Fruit fly (Drosophila melanogaster) whole organism, embryonic: ENCODE results near the gene CG6567.

Experiments
- Adf1 ChIP-seq: fragments of 200-800 bp; sonication (Bioruptor generic); IDR thresholded peaks from 2 replicates; pipeline ENCODE4 v1.3.6; 2022; ENCODE audit warnings: missing biosample characterization, missing genetic modification characterization
- Bgb ChIP-seq: fragments of 200-800 bp; sonication (Bioruptor generic); IDR thresholded peaks from 2 replicates; pipeline ENCODE4 v1.3.6; 2022; ENCODE audit warnings: missing biosample characterization, missing genetic modification characterization; ENCODE audit not compliant: partially characterized antibody
- BtbVII ChIP-seq: fragments of 200-800 bp; sonication (Bioruptor generic); optimal IDR thresholded peaks from 3 replicates; lab custom pipeline; 2017; ENCODE audit warnings: missing biosample characterization, mild to moderate bottlenecking, missing genetic modification characterization
- CG10267 ChIP-seq: fragments of 200-800 bp; sonication (Bioruptor generic); optimal IDR thresholded peaks from 2 replicates; lab custom pipeline; 2018; ENCODE audit warnings: missing biosample characterization, mild to moderate bottlenecking, missing genetic modification characterization, moderate library complexity
- CG10431 ChIP-seq: fragments of 200-800 bp; sonication (Bioruptor generic); optimal IDR thresholded peaks from 3 replicates; lab custom pipeline; 2018; ENCODE audit warnings: missing biosample characterization, mild to moderate bottlenecking, missing genetic modification characterization
- CG11504 ChIP-seq: fragments of 200-800 bp; sonication (Bioruptor generic); optimal IDR thresholded peaks from 3 replicates; lab custom pipeline; 2019; ENCODE audit warnings: missing biosample characterization, mild to moderate bottlenecking, missing genetic modification characterization, moderate library complexity
- CG17328 ChIP-seq: fragments of 200-800 bp; sonication (Bioruptor generic); IDR thresholded peaks from 2 replicates; pipeline ENCODE4 v1.3.6; 2022; ENCODE audit warnings: missing biosample characterization, missing genetic modification characterization
- CG18262 ChIP-seq: fragments of 200-800 bp; optimal IDR thresholded peaks from 3 replicates; lab custom pipeline; 2019; ENCODE audit warnings: missing biosample characterization, mild to moderate bottlenecking, missing genetic modification characterization, moderate library complexity
- CG18764 ChIP-seq: fragments of 200-800 bp; sonication (Bioruptor generic); optimal IDR thresholded peaks from 3 replicates; lab custom pipeline; 2016; ENCODE audit warnings: missing biosample characterization, missing genetic modification characterization
- CG2712 ChIP-seq: fragments of 200-800 bp; optimal IDR thresholded peaks from 3 replicates; lab custom pipeline; 2019; ENCODE audit warnings: missing biosample characterization, mild to moderate bottlenecking, missing genetic modification characterization, moderate library complexity
- CG30403 ChIP-seq: fragments of 200-800 bp; sonication (Bioruptor generic); optimal IDR thresholded peaks from 3 replicates; lab custom pipeline; 2016; ENCODE audit warnings: missing biosample characterization, missing genetic modification characterization
- CG4730 ChIP-seq: fragments of 200-800 bp; sonication (Bioruptor generic); IDR thresholded peaks from 2 replicates; pipeline ENCODE4 v1.3.6; 2022; ENCODE audit warnings: missing biosample characterization, missing genetic modification characterization
- CG6683 ChIP-seq: fragments of 200-800 bp; sonication (Bioruptor generic); optimal IDR thresholded peaks from 2 replicates; lab custom pipeline; 2017; ENCODE audit warnings: missing biosample characterization, mild to moderate bottlenecking, missing genetic modification characterization, missing genetic modification reagents
- CG7556 ChIP-seq: fragments of 200-800 bp; sonication (Bioruptor generic); optimal IDR thresholded peaks from 2 replicates; lab custom pipeline; 2017; ENCODE audit warnings: missing biosample characterization, mild to moderate bottlenecking, missing genetic modification characterization
- CG8924 ChIP-seq: fragments of 200-800 bp; optimal IDR thresholded peaks from 3 replicates; lab custom pipeline; 2019; ENCODE audit warnings: missing biosample characterization, mild to moderate bottlenecking, missing genetic modification characterization, moderate library complexity
- CG9797 ChIP-seq: fragments of 200-800 bp; sonication (Bioruptor generic); optimal IDR thresholded peaks from 3 replicates; lab custom pipeline; 2018; ENCODE audit warnings: missing biosample characterization, mild to moderate bottlenecking, missing genetic modification characterization
- CkIIα-i1 ChIP-seq: fragments of 200-800 bp; sonication (Bioruptor generic); IDR thresholded peaks from 2 replicates; pipeline ENCODE4 v1.3.6; 2022; ENCODE audit warnings: missing biosample characterization, missing genetic modification characterization
- E2f2 ChIP-seq: fragments of 200-800 bp; sonication (Bioruptor generic); IDR thresholded peaks from 2 replicates; pipeline ENCODE4 v1.3.6; 2022; ENCODE audit warnings: missing biosample characterization, missing genetic modification characterization
- HmgZ ChIP-seq: fragments of 200-800 bp; sonication (Bioruptor generic); optimal IDR thresholded peaks from 2 replicates; lab custom pipeline; 2018; ENCODE audit warnings: missing biosample characterization, mild to moderate bottlenecking, missing genetic modification characterization
- Hr3 ChIP-seq: fragments of 200-800 bp; sonication (Bioruptor generic); optimal IDR thresholded peaks from 3 replicates; lab custom pipeline; 2016; ENCODE audit warnings: missing biosample characterization, missing genetic modification characterization
- Lim3 ChIP-seq: fragments of 200-800 bp; sonication (Bioruptor generic); IDR thresholded peaks from 2 replicates; pipeline ENCODE4 v1.3.6; 2022; ENCODE audit warnings: missing biosample characterization, missing genetic modification characterization
- Med ChIP-seq: fragments of 200-800 bp; sonication (Bioruptor generic); peaks from one replicate; lab custom pipeline; 2016; ENCODE audit warnings: missing biosample characterization, missing genetic modification characterization, mild to moderate bottlenecking, inconsistent platforms, moderate library complexity
- NC2β ChIP-seq: fragments of 200-800 bp; sonication (Bioruptor generic); optimal IDR thresholded peaks from 2 replicates; lab custom pipeline; 2016; ENCODE audit warnings: missing biosample characterization, missing genetic modification characterization
- Opbp ChIP-seq: fragments of 200-800 bp; sonication (Bioruptor generic); IDR thresholded peaks from 3 replicates; pipeline ENCODE4 v1.3.6; 2022; ENCODE audit warnings: missing biosample characterization, missing genetic modification characterization; ENCODE audit not compliant: partially characterized antibody
- PHDP ChIP-seq: fragments of 200-800 bp; sonication (Bioruptor generic); optimal IDR thresholded peaks from 3 replicates; lab custom pipeline; 2018; ENCODE audit warnings: missing biosample characterization, mild to moderate bottlenecking, missing genetic modification characterization, moderate library complexity
- Pdp1 ChIP-seq, 2 experiments: fragments of 200-800 bp; sonication (Bioruptor generic); optimal IDR thresholded peaks; 3 replicates each; lab custom pipeline; 2016; ENCODE audit warnings: missing biosample characterization in 2 of 2, missing genetic modification characterization in 2 of 2, mild to moderate bottlenecking in 1 of 2, moderate library complexity in 1 of 2
- Sry-β ChIP-seq: fragments of 200-800 bp; sonication (Bioruptor generic); optimal IDR thresholded peaks from 2 replicates; lab custom pipeline; 2018; ENCODE audit warnings: missing biosample characterization, mild to moderate bottlenecking, missing genetic modification characterization, moderate library complexity
- Sry-δ ChIP-seq: fragments of 200-800 bp; sonication (Bioruptor generic); optimal IDR thresholded peaks from 2 replicates; lab custom pipeline; 2016; ENCODE audit warnings: missing biosample characterization, missing genetic modification characterization
- abd-A ChIP-seq: fragments of 200-800 bp; sonication (Bioruptor generic); optimal IDR thresholded peaks from 3 replicates; lab custom pipeline; 2019; ENCODE audit warnings: missing biosample characterization, mild to moderate bottlenecking, missing genetic modification characterization, moderate library complexity
- ase ChIP-seq: fragments of 200-800 bp; sonication (Bioruptor generic); IDR thresholded peaks from 3 replicates; pipeline ENCODE4 v1.3.6; 2022; ENCODE audit warnings: missing biosample characterization, missing genetic modification characterization
- az2 ChIP-seq: fragments of 200-800 bp; sonication (Bioruptor generic); optimal IDR thresholded peaks from 3 replicates; lab custom pipeline; 2016; ENCODE audit warnings: missing biosample characterization, missing genetic modification characterization
- bab2 ChIP-seq: fragments of 200-800 bp; sonication (Bioruptor generic); optimal IDR thresholded peaks from 2 replicates; lab custom pipeline; 2016; ENCODE audit warnings: missing biosample characterization, missing genetic modification characterization
- btn ChIP-seq: fragments of 200-800 bp; sonication (Bioruptor generic); optimal IDR thresholded peaks from 2 replicates; lab custom pipeline; 2016; ENCODE audit warnings: missing biosample characterization, missing genetic modification characterization
- cas ChIP-seq: fragments of 200-800 bp; sonication (Bioruptor generic); IDR thresholded peaks from 2 replicates; pipeline ENCODE4 v1.3.6; 2022; ENCODE audit warnings: missing biosample characterization, missing genetic modification characterization
- crol ChIP-seq: fragments of 200-800 bp; sonication (Bioruptor generic); IDR thresholded peaks from 2 replicates; pipeline ENCODE4 v1.3.6; 2022; ENCODE audit warnings: missing biosample characterization, missing genetic modification characterization
- dysf ChIP-seq: fragments of 200-800 bp; sonication (Bioruptor generic); IDR thresholded peaks from 3 replicates; pipeline ENCODE4 v1.3.6; 2022; ENCODE audit warnings: missing biosample characterization, missing genetic modification characterization
- eve ChIP-seq, 2 experiments: fragments of >200 bp; optimal IDR thresholded peaks; 2 replicates each; lab custom pipeline; 2017; ENCODE audit warnings: missing biosample characterization in 2 of 2, missing genetic modification characterization in 2 of 2
- jigr1 ChIP-seq: fragments of 200-800 bp; sonication (Bioruptor generic); IDR thresholded peaks from 3 replicates; pipeline ENCODE4 v1.3.6; 2022; ENCODE audit warnings: missing biosample characterization, missing genetic modification characterization
- kay ChIP-seq: fragments of 200-800 bp; sonication (Bioruptor generic); optimal IDR thresholded peaks from 2 replicates; lab custom pipeline; 2016; ENCODE audit warnings: missing biosample characterization, missing genetic modification characterization
- lbe ChIP-seq: fragments of 200-800 bp; sonication (Bioruptor generic); optimal IDR thresholded peaks from 2 replicates; lab custom pipeline; 2016; ENCODE audit warnings: missing biosample characterization, mild to moderate bottlenecking, missing genetic modification characterization
- lola ChIP-seq, 3 experiments: fragments of >200 bp in 2 of 3; fragments of 200-800 bp in 1 of 3; sonication (Bioruptor generic) in 1 of 3; optimal IDR thresholded peaks; 2 replicates each; lab custom pipeline; 2017 to 2019; ENCODE audit warnings: missing biosample characterization in 3 of 3, missing genetic modification characterization in 3 of 3, mild to moderate bottlenecking in 1 of 3, moderate library complexity in 1 of 3
- nerfin-1 ChIP-seq: fragments of 200-800 bp; sonication (Bioruptor generic); optimal IDR thresholded peaks from 3 replicates; lab custom pipeline; 2019; ENCODE audit warnings: missing biosample characterization, mild to moderate bottlenecking, missing genetic modification characterization, moderate library complexity
- pzg ChIP-seq: fragments of 200-800 bp; sonication (Bioruptor generic); optimal IDR thresholded peaks from 3 replicates; lab custom pipeline; 2018; ENCODE audit warnings: missing biosample characterization, mild to moderate bottlenecking, missing genetic modification characterization, moderate library complexity
- seq ChIP-seq: fragments of 200-800 bp; sonication (Bioruptor generic); IDR thresholded peaks from 2 replicates; pipeline ENCODE4 v1.3.6; 2022; ENCODE audit warnings: missing biosample characterization, missing genetic modification characterization
- sima ChIP-seq: fragments of 200-800 bp; sonication (Bioruptor generic); optimal IDR thresholded peaks from 2 replicates; lab custom pipeline; 2016; ENCODE audit warnings: missing biosample characterization, missing genetic modification characterization
- tap ChIP-seq: fragments of 200-800 bp; optimal IDR thresholded peaks from 3 replicates; lab custom pipeline; 2019; ENCODE audit warnings: missing biosample characterization, mild to moderate bottlenecking, missing genetic modification characterization, moderate library complexity
- unc-4 ChIP-seq: fragments of 200-800 bp; sonication (Bioruptor generic); IDR thresholded peaks from 2 replicates; pipeline ENCODE4 v1.3.6; 2022; ENCODE audit warnings: missing biosample characterization, missing genetic modification characterization; ENCODE audit not compliant: partially characterized antibody
- wek ChIP-seq: fragments of 200-800 bp; sonication (Bioruptor generic); optimal IDR thresholded peaks from 3 replicates; lab custom pipeline; 2018; ENCODE audit warnings: missing biosample characterization, mild to moderate bottlenecking, missing genetic modification characterization, moderate library complexity

The CG6567 gene

DNA sequence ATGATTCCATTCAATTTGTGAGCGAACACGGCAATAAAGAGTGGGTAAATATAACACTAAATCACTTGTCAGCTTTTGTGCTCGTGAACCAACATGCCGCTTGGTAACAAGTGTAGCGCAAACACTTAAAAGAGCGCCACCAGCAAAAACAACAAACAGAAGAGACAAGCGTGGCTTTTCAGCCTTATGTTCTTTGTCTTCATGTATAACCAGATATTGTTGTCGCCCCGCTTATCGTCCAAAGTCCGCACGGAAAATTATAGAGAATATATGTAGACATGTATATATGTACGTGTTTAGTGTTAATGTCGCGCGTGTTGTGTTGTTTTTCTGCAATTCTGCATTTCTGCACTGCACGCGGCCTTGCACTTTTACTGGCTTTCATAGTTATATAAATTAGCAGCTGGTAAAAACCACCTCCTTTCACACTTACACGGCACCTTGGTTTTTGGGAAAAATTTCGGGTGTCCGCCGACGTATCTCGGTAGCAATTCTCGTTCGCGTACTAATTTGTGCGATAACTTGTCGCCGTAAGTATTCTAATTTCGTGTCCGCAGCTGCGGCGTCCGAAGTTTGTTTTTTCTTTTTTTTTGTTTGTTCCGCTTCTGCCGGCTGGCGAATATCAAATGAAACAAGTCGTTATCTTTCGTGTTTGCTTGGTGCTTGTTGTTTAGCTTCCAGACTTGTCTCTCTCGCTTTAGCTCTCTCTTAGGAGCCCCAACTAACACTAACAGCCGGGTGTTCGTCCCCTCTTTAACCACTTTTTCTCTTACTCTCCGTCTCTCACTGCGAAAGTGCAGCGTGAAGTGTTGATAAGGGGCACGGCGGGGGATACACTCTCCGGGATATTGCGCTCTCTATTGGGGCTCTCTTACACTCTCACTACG is 34.6 kb upstream of the CG6567 start:
- TF ChIP-seq Opbp (GFP tag; lab: Robert Waterston, UW) (no peak), seq (peak; percentile 20; the same call in 1 of the 2 replicates), crol (peak; percentile 98), CG30403 (GFP tag; lab: Kevin White, UChicago) (peak; percentile 7), Sry-β (GFP tag; lab: Kevin White, UChicago) (no peak), Pdp1 (GFP tag; optimal IDR thresholded peaks at IDR 0.05; lab: Kevin White, UChicago) (peak in 1 of 2 experiments; percentile 70), CG18262 (tag; lab: Kevin White, UChicago) (peak; percentile 15), cas (GFP tag; lab: Robert Waterston, UW) (no peak), unc-4 (peak; percentile 40; the same call in 1 of the 2 replicates), lbe (GFP tag; lab: Kevin White, UChicago) (peak; percentile 57), btn (GFP tag; lab: Kevin White, UChicago) (no peak), pzg (no peak), tap (tag; lab: Kevin White, UChicago) (peak; percentile 10), az2 (GFP tag; lab: Kevin White, UChicago) (no peak), CG9797 (GFP tag; lab: Kevin White, UChicago) (no peak), Med (GFP tag; lab: Kevin White, UChicago) (peak; percentile 90), CG6683 (GFP tag; lab: Kevin White, UChicago) (no peak), CG10431 (GFP tag; lab: Kevin White, UChicago) (peak; percentile 49), CG11504 (tag; lab: Kevin White, UChicago) (peak; percentile 28), NC2β (no peak), abd-A (no peak), CG17328 (GFP tag; lab: Robert Waterston, UW) (0 out of 2 replicates have a peak, but pooled peaks have one; percentile 12), sima (GFP tag; lab: Kevin White, UChicago) (no peak), Adf1 (peak; percentile 52; the same call in 1 of the 2 replicates), kay (GFP tag; lab: Kevin White, UChicago) (no peak), Bgb (GFP tag; lab: Robert Waterston, UW) (0 out of 2 replicates have a peak, but pooled peaks have one; percentile 34), CG18764 (GFP tag; lab: Kevin White, UChicago) (no peak), CG4730 (no peak), eve (GFP tag; optimal IDR thresholded peaks at IDR 0.05; lab: Kevin White, UChicago) (no peak), nerfin-1 (tag; lab: Kevin White, UChicago) (no peak), HmgZ (tag; lab: Kevin White, UChicago) (peak; percentile 25), PHDP (tag; lab: Kevin White, UChicago) (peak; percentile 44), jigr1 (no peak), BtbVII (peak; percentile 33), Hr3 (GFP tag; lab: Kevin White, UChicago) (no peak), CG7556 (peak; percentile 38), Lim3 (GFP tag; lab: Robert Waterston, UW) (no peak), bab2 (GFP tag; lab: Kevin White, UChicago) (no peak), CG10267 (tag; lab: Kevin White, UChicago) (no peak), CG2712 (no peak), ase (no peak; the same call in 2 of the 3 replicates), CkIIα-i1 (GFP tag; lab: Robert Waterston, UW) (no peak), E2f2 (GFP tag; lab: Robert Waterston, UW) (no peak), Sry-δ (no peak), lola (GFP tag; optimal IDR thresholded peaks at IDR 0.05; lab: Kevin White, UChicago) (no peak), dysf (GFP tag; lab: Robert Waterston, UW) (peak; percentile 44; the same call in 1 of the 3 replicates), CG8924 (tag; lab: Kevin White, UChicago) (no peak), wek (GFP tag; lab: Kevin White, UChicago) (peak; percentile 19)
